Fruit fly (Drosophila melanogaster) Kc167 (cell line): ENCODE results near the gene Muc26B.

Source experiments
- Myc ChIP-seq: fragments of >200 bp; optimal IDR thresholded peaks from 2 replicates; lab custom pipeline; 2017; ENCODE audit warnings: missing external identifiers
- Sin3A ChIP-seq: fragments of >200 bp; optimal IDR thresholded peaks from 2 replicates; lab custom pipeline; 2018; ENCODE audit warnings: missing external identifiers
- h ChIP-seq: fragments of >200 bp; optimal IDR thresholded peaks from 3 replicates; lab custom pipeline; 2018; ENCODE audit warnings: missing external identifiers
- insv ChIP-seq: fragments of >200 bp; optimal IDR thresholded peaks from 3 replicates; lab custom pipeline; 2018; ENCODE audit warnings: missing external identifiers
- psq ChIP-seq: fragments of >200 bp; optimal IDR thresholded peaks from 2 replicates; lab custom pipeline; 2017; ENCODE audit warnings: missing external identifiers
- ttk ChIP-seq: sonication (Bioruptor generic); optimal IDR thresholded peaks from 2 replicates; lab custom pipeline; 2017; ENCODE audit warnings: missing external identifiers

Gene Muc26B

DNA sequence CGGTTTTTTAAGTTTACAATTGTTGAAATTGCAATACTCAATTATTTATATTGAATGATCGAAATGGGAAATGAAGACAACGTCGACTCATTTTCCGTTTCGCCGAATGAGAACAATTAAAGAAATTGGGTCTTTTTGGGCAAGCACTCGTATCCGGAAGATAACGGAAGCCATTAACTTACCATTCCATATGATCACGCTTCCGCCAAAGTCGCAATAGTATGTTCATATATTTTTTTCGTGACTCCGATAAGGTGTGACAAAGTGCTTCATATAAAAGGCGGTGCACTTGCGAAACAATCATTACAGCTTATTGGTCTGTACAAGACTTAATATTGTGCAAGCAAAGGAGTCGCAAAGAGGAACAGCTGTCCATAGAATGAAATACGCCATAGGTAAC is at the start of gene Muc26B:
Gene Muc26B (plus strand): TSS at position 301 of the 400 bp plus-strand sequence.
- no peak for TF ChIP-seq ttk (lab: Kevin White, UChicago)

DNA sequence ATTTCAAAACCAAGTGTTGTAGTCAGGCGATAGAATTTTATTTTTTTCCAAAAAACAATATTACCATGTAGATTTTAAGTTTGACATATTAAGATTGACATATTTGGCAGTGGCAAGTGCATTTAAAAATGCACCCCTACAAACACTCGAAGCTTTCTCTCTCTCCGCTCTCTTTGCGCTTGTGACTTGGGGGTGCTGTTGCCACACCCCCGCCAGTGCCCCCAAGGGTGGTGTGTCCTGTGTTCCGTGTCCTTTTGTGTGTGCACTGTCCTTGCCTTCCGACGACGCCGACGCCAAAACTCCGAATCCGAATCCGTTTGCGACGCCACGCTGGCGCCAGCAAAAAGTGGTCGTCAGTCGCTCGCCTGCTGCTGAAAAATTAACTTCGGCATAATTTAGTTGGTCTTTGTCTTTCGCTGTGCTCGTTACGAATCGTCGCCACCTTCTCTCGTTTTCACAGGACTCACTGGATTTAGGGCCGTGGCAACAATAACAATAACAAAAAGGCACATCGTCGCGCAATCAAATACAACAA is 42.4 kb upstream of the Muc26B start:
- TF ChIP-seq h (lab: Kevin White, UChicago) (no peak), insv (lab: Kevin White, UChicago) (no peak), ttk (lab: Kevin White, UChicago) (no peak), Myc (lab: Kevin White, UChicago) (no peak), psq (lab: Kevin White, UChicago) (no peak), Sin3A (lab: Kevin White, UChicago) (no peak)

DNA sequence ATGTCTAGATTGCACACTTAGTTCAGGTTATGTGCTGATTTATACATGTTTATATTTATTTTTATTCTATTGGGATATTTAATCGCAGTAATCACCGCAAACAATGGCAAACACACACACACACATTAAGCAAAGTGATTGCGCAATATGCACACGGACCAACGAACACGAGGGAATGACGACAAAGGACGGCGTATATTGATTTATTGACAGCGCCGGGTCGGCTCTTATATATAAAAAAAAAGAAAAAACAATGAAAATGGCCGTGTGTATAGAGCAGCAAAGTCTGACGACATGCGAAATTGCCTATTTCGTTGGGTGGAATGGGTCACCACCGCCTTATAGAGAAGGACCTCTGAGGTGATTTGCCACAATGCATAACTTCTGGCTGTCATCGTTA is 41.0 kb upstream of the Muc26B start:
- TF ChIP-seq h (lab: Kevin White, UChicago) (no peak), Myc (lab: Kevin White, UChicago) (no peak), insv (lab: Kevin White, UChicago) (no peak), psq (lab: Kevin White, UChicago) (no peak), Sin3A (lab: Kevin White, UChicago) (no peak), ttk (lab: Kevin White, UChicago) (no peak)

DNA sequence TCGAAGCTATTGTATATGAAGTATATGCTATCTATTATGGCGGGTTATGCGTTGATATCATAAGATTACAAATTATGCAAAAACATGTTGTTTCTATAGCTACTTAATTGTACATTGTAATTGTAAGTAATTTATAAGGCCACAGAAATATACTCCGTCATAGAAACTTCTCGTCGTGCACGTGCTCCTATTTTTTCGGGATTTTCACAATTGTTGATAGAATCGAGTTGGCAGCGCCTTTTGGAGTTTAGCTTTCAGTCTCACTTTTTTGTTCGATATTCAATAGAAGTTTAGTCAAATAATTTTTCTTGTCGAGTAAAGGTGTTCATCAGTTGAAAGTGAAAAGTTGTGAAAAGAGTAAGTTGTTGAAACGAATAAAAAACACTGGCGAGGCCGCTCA is 33.6 kb upstream of the Muc26B start, which contains the start of gene CG31642:
Gene CG31642 (plus strand): TSS at position 301 of the 400 bp plus-strand sequence.
- no peak for TF ChIP-seq Sin3A (lab: Kevin White, UChicago)
- no peak for TF ChIP-seq insv (lab: Kevin White, UChicago)
- TF ChIP-seq Myc (lab: Kevin White, UChicago): no peak
- no peak for TF ChIP-seq ttk (lab: Kevin White, UChicago)
- TF ChIP-seq h (lab: Kevin White, UChicago): no peak

DNA sequence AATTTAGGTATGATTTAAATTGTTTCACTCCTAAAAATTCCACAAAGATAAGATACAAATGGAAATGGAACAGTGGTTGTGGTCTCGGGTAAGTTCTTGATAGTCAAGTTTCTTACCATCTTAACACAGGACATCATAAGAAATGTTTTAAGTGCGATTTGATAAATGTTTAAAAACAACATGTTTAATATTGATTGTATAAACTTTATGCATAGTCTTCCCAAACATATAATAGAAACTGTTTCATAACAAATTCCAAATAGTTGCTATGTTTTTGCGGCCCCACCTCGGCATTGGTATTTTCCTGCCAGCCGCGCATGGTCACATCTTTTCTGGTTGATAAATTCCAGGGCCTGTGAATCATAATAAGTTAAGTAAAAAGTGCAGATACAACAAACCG is 27.0 kb upstream of the Muc26B start, which contains the start of gene Arpc4:
Gene Arpc4 (plus strand): TSS at position 318 of the 400 bp plus-strand sequence.
- TF ChIP-seq Myc (lab: Kevin White, UChicago) (no peak), ttk (lab: Kevin White, UChicago) (no peak), h (lab: Kevin White, UChicago) (no peak), Sin3A (lab: Kevin White, UChicago) (no peak), psq (lab: Kevin White, UChicago) (no peak), insv (lab: Kevin White, UChicago) (no peak)

DNA sequence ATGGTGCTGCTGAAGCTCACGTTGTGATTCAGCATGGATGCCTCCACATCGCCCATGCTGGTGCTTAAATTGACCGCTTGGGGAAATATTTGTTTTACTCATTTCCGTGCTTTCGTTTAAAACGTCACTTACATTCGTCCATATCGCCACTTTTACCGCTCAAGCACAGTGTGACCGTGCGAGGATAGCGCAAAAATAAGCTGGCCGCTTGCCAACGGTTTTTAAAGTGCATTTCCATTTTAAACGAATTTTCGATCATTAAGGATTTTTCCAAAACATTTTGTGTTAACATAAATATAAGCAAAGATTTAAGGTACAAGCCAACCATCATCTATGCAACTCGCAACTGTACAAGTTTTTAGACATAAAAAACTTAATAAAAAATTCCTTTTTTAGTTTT is 24.3 kb upstream of the Muc26B start, which contains the start of gene WDR79:
Gene WDR79 (minus strand): TSS at position 298 of the 400 bp plus-strand sequence.
- no peak for TF ChIP-seq psq (lab: Kevin White, UChicago)
- TF ChIP-seq insv (lab: Kevin White, UChicago): no peak
- TF ChIP-seq ttk (lab: Kevin White, UChicago): no peak
- TF ChIP-seq h (lab: Kevin White, UChicago): no peak
- no peak for TF ChIP-seq Sin3A (lab: Kevin White, UChicago)
- no peak for TF ChIP-seq Myc (lab: Kevin White, UChicago)

DNA sequence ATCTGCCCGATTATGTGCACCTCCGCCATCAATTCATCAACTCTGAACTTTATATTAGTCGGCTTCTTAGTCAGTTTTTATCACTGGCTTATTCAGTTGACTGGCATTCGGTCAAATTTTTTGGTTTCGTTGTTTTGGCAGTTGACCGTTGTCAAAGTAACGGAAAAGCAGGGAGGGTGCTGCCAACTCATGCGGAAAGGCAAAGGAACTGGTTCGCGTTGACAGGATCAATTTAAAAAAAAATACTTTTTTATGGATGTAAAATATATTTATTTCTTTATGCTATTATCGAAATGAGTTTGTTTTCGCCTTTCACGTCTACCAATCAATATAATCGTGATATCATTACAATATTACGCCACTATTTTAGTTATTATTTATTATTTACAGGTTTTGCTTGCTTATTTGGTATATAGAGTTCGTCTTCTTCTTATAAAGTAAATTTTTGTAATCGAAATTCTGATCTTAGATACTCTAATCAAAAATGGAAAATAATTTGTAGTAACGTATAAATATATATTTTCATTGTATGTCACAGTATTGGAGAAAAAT is 21.2 kb upstream of the Muc26B start, which contains the start of the genes B9d2, tctn and CG9222:
Gene B9d2 (minus strand): TSS at position 130 of the 552 bp plus-strand sequence.
Gene tctn (minus strand): TSS at position 130 of the 552 bp plus-strand sequence.
Gene CG9222 (plus strand): TSS at position 502 of the 552 bp plus-strand sequence.
- no peak for TF ChIP-seq Sin3A (lab: Kevin White, UChicago)
- no peak for TF ChIP-seq Myc (lab: Kevin White, UChicago)
- no peak for TF ChIP-seq ttk (lab: Kevin White, UChicago)
- no peak for TF ChIP-seq h (lab: Kevin White, UChicago)
- TF ChIP-seq insv (lab: Kevin White, UChicago): no peak
- TF ChIP-seq psq (lab: Kevin White, UChicago): no peak

DNA sequence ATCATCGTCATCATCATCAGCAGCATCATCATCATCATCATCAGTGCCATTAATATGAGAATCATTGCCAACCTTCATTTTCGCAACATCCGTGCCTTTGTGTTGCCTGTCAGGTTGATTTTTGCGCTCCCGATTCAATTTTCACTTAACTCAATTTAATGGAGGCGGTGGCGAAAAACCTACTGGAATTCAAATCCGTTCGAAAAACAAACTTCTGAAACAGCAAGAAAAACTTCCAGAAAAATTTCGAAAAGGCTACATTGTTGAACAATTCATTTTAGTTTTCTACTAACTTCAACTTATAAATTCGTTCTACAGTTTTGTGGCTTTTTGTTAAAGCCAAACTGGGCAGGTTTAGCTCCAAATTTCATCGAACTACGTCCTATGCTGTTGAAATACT is 12.7 kb upstream of the Muc26B start, which contains the start of gene CG13991:
Gene CG13991 (plus strand): TSS at position 301 of the 400 bp plus-strand sequence.
- TF ChIP-seq h (lab: Kevin White, UChicago): no peak

DNA sequence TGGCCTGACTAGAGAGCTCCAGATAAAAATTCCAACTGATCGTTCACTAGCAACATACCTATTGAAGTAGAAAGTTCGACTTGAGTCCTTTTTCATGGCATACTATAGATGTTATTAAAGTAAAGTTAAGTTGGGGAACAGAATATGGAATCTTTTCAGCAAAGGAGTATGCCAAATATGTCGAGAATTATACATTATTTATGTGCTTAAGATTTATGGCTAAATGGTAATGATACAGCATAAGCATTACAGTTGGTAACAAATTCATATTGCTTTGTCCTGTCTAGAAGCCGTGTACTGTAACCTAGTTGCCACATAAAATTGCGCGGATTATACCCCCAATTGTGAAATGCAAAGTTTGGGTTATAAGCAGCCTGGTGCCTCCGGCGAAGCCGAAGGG is 3.3 kb downstream of the Muc26B start, which contains the start of gene CG31639:
Gene CG31639 (minus strand): TSS at position 101 of the 400 bp plus-strand sequence.
- TF ChIP-seq insv (lab: Kevin White, UChicago) (no peak), ttk (lab: Kevin White, UChicago) (no peak), Myc (lab: Kevin White, UChicago) (no peak)

DNA sequence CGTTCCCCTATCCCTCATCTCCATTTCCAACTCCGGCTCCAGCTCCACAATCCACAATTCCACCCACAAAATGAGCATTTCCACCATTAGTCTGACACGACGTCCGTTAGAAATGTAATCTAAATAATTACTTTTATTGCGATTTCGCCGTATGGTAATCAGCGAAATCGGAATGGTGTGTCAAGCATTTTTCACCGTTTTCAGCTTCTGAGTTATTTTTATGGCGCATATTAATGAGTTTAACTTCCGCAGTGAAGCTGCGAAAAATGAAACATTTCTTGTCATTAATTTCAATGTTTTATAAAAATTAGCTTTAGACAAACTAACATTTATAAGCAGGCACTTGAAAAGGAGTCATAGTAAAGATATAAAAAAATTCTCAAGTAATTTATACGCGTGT is 8.3 kb downstream of the Muc26B start, which contains the start of gene CG13989:
Gene CG13989 (plus strand): TSS at position 301 of the 400 bp plus-strand sequence.
- TF ChIP-seq h (lab: Kevin White, UChicago) (no peak), Sin3A (lab: Kevin White, UChicago) (no peak), psq (lab: Kevin White, UChicago) (no peak), ttk (lab: Kevin White, UChicago) (no peak), Myc (lab: Kevin White, UChicago) (no peak), insv (lab: Kevin White, UChicago) (no peak)

DNA sequence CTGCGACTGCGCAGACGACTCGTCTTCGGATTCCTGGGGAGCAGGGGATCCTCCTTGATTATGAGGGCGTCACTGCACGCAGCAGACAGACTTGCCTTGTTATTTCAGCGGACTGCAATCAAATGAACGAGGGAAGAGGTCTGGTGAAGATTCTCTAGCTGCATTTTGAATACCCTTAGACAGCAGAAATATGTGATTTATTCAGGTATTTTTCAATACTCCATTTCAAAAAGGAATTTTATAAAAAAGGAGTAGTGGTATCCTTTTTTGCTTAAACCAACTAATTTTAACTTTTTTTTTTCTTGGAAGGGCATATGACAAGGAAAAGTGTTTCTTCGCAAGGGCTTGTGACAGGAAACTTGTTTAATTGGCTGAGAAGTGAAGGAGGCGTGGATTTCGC is 13.9 kb downstream of the Muc26B start:
- no peak for TF ChIP-seq Sin3A (lab: Kevin White, UChicago)
- no peak for TF ChIP-seq h (lab: Kevin White, UChicago)
- no peak for TF ChIP-seq Myc (lab: Kevin White, UChicago)
- no peak for TF ChIP-seq psq (lab: Kevin White, UChicago)
- TF ChIP-seq ttk (lab: Kevin White, UChicago): no peak
- no peak for TF ChIP-seq insv (lab: Kevin White, UChicago)

DNA sequence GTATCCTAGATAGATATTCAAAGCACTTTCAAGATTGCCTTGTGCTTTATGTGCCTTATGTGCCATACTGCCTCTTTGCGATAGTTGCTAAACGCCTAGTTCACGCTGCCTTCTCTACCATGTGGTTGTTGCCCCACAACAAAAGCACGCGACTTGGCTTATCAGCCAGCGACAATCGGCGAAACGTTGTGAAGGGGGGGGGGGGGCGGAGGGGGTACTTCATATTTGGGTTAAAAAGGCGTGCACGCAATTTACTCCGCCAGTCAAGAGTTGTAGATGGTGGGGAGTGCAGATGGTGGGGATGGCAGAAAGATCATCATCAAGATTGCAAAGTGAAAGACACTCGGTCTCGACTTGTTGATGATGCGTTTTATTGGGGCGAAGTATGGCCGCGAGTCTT is 17.4 kb downstream of the Muc26B start:
- TF ChIP-seq psq (lab: Kevin White, UChicago) (no peak), Sin3A (lab: Kevin White, UChicago) (no peak), insv (lab: Kevin White, UChicago) (no peak), Myc (lab: Kevin White, UChicago) (no peak), h (lab: Kevin White, UChicago) (no peak), ttk (lab: Kevin White, UChicago) (no peak)
